Fruit fly (Drosophila melanogaster) Kc167 (cell line): ENCODE measurements around the gene Eig71Ea.

Experiments
- insv ChIP-seq: fragments of >200 bp; optimal IDR thresholded peaks from 3 replicates; lab custom pipeline; 2018; ENCODE audit warnings: missing external identifiers
- psq ChIP-seq: fragments of >200 bp; optimal IDR thresholded peaks from 2 replicates; lab custom pipeline; 2017; ENCODE audit warnings: missing external identifiers

dm6 chr3L:15669939-15670338 is 20.5 kb upstream of the Eig71Ea start:
- TF ChIP-seq psq (lab: Kevin White, UChicago) (no peak), insv (lab: Kevin White, UChicago) (no peak)
